Worm (Caenorhabditis elegans): ENCODE results near the gene H10E21.1.

ce11 chrIII:19509-19908, 3.9 kb downstream of the H10E21.1 start, which contains the start of gene H10E21.4:
- TF ChIP-seq nhr-237 (tag; optimal IDR thresholded peaks at IDR 0.05) (no peak), sptf-1 (tag; optimal IDR thresholded peaks at IDR 0.05) (no peak), nhr-76 (tag; optimal IDR thresholded peaks at IDR 0.05) (no peak), unc-62 (GFP tag; optimal IDR thresholded peaks at IDR 0.05) (no peak), sem-2 (GFP tag; optimal IDR thresholded peaks at IDR 0.05) (no peak), lin-13 (tag; optimal IDR thresholded peaks at IDR 0.05) (no peak), lin-32 (GFP tag; optimal IDR thresholded peaks at IDR 0.05) (no peak), ztf-11 (tag; optimal IDR thresholded peaks at IDR 0.05) (no peak), snpc-4 (tag; optimal IDR thresholded peaks at IDR 0.05) (no peak), bed-3 (GFP tag; optimal IDR thresholded peaks at IDR 0.05) (no peak), ham-2 (GFP tag; optimal IDR thresholded peaks at IDR 0.05) (no peak), nhr-12 (tag; optimal IDR thresholded peaks at IDR 0.05) (no peak)

Measured in whole organism, mixed stage, embryonic.